Worm (Caenorhabditis elegans) whole organism, early embryonic: ENCODE data around the gene srab-3.

Source experiments
- B0310.2 ChIP-seq: sonication (generic microtip); optimal IDR thresholded peaks from 2 replicates; lab custom pipeline; 2016; ENCODE audit warnings: mild to moderate bottlenecking, missing genetic modification characterization, missing compliant biosample characterization
- F13C5.2 ChIP-seq: sonication (generic microtip); optimal IDR thresholded peaks from 2 replicates; lab custom pipeline; 2017; ENCODE audit warnings: mild to moderate bottlenecking, missing genetic modification characterization, inconsistent platforms, missing compliant biosample characterization
- aly-1 ChIP-seq: sonication (generic microtip); optimal IDR thresholded peaks from 2 replicates; lab custom pipeline; 2016; ENCODE audit warnings: missing genetic modification characterization, missing compliant biosample characterization
- ama-1 ChIP-seq: fragments of 150-350 bp; optimal IDR thresholded peaks from 2 replicates; lab custom pipeline; 2014
- ceh-13 ChIP-seq: fragments of 200-800 bp; sonication (Bioruptor generic); optimal IDR thresholded peaks from 2 replicates; lab custom pipeline; 2018; ENCODE audit warnings: mild to moderate bottlenecking, missing genetic modification characterization, missing compliant biosample characterization
- ceh-36 ChIP-seq: sonication (generic microtip); optimal IDR thresholded peaks from 2 replicates; lab custom pipeline; 2016; ENCODE audit warnings: missing genetic modification characterization, inconsistent platforms, missing compliant biosample characterization
- ets-7 ChIP-seq: sonication (generic microtip); optimal IDR thresholded peaks from 2 replicates; lab custom pipeline; 2016; ENCODE audit warnings: missing genotype, missing genetic modification characterization, missing compliant biosample characterization
- flt-1 ChIP-seq: fragments of 200-800 bp; sonication (Bioruptor generic); IDR thresholded peaks from 2 replicates; pipeline ENCODE4 v1.3.6; 2022; ENCODE audit warnings: missing genetic modification characterization, missing compliant biosample characterization
- hmbx-1 ChIP-seq: sonication (generic microtip); optimal IDR thresholded peaks from 2 replicates; lab custom pipeline; 2016; ENCODE audit warnings: mild to moderate bottlenecking, missing genetic modification characterization, missing compliant biosample characterization
- hmg-4 ChIP-seq: fragments of 200-800 bp; sonication (Bioruptor generic); optimal IDR thresholded peaks from 2 replicates; lab custom pipeline; 2018; ENCODE audit warnings: mild to moderate bottlenecking, missing genetic modification characterization, missing compliant biosample characterization
- hnd-1 ChIP-seq: sonication (generic microtip); optimal IDR thresholded peaks from 2 replicates; lab custom pipeline; 2016; ENCODE audit warnings: missing genetic modification characterization, missing compliant biosample characterization
- pes-1 ChIP-seq: fragments of 200-800 bp; sonication (Bioruptor generic); IDR thresholded peaks from 2 replicates; pipeline ENCODE4 v1.3.6; 2022; ENCODE audit warnings: missing genetic modification reagents, missing genetic modification characterization, missing compliant biosample characterization
- scrt-1 ChIP-seq: fragments of 200-800 bp; sonication (Bioruptor generic); IDR thresholded peaks from 2 replicates; pipeline ENCODE4 v1.3.6; 2022; ENCODE audit warnings: missing genetic modification characterization, missing compliant biosample characterization
- sea-1 ChIP-seq: fragments of 200-800 bp; sonication (Bioruptor generic); conservative IDR thresholded peaks from 2 replicates; pipeline ENCODE4 v1.3.6; 2022; ENCODE audit warnings: missing genetic modification characterization, missing compliant biosample characterization
- tbx-11 ChIP-seq: fragments of 200-800 bp; sonication (Bioruptor generic); IDR thresholded peaks from 2 replicates; pipeline ENCODE4 v1.3.6; 2022; ENCODE audit warnings: missing genetic modification characterization, missing compliant biosample characterization
- tbx-37 ChIP-seq: fragments of 200-800 bp; sonication (Bioruptor generic); conservative IDR thresholded peaks from 2 replicates; pipeline ENCODE4 v1.3.6; 2022; ENCODE audit warnings: missing genetic modification reagents, missing genetic modification characterization, missing compliant biosample characterization
- tra-4 ChIP-seq: sonication (generic microtip); optimal IDR thresholded peaks from 2 replicates; lab custom pipeline; 2017; ENCODE audit warnings: missing genetic modification characterization, missing compliant biosample characterization

Gene srab-3

DNA sequence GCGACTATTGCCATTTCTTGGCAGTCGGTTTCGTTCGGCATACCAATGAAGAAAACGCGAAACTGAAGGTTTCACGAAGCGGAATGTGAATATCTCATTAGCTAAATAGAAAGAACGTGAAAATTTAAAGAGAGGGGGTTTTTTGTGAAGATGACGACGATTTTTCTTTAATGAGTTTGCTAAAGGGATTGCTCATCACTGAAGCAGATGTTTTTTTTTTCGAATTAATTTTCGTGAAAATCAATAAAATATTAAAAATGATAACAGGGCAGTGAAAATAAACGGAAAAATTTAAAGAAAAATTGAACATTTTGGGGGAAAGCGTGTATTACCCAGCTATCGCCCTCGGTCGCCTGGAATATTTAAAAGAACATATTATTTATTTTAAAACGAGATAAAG lies at the start of gene srab-3:
Gene srab-3 (minus strand): TSS at position 101 of the 400 bp plus-strand sequence.
- TF ChIP-seq B0310.2 (tag; lab: Kevin White, UChicago), result no peak
- no peak for TF ChIP-seq ceh-13 (GFP tag; lab: Kevin White, UChicago)
- no peak for TF ChIP-seq tbx-37 (GFP tag; lab: Robert Waterston, UW)
- no peak for TF ChIP-seq hnd-1
- TF ChIP-seq pes-1 (GFP tag; lab: Robert Waterston, UW), result no peak
- TF ChIP-seq flt-1 (GFP tag; lab: Robert Waterston, UW), result no peak
- TF ChIP-seq scrt-1 (GFP tag; lab: Robert Waterston, UW), result no peak
- TF ChIP-seq hmbx-1, result no peak
- no peak for TF ChIP-seq ets-7 (tag; lab: Kevin White, UChicago)
- TF ChIP-seq tra-4 (tag; lab: Kevin White, UChicago), result no peak

DNA sequence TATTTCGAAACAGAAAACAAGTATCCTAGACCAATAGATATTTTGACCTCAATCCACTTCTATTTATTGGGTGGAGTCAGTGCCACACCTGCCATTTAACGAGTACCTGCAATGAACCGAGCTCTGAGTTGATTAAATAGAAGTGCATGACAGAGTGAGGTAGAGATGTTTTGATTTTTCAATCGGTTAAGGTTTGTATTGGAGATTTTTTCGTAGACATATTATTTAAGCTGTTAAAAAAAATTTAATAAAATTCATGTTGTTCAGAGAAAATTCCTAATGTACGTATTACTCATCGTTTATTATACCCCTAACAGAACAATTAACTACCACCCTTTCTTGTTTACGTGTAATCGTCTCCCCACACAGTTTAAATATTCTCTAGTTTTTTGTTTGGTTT lies 47.8 kb upstream of the srab-3 start, which contains the start of gene srx-38:
Gene srx-38 (minus strand): TSS at position 101 of the 400 bp plus-strand sequence.
- no peak for TF ChIP-seq ama-1 (lab: Kevin White, UChicago)
- no peak for TF ChIP-seq tra-4 (tag; lab: Kevin White, UChicago)
- TF ChIP-seq sea-1 (GFP tag; lab: Robert Waterston, UW), result no peak
- no peak for TF ChIP-seq pes-1 (GFP tag; lab: Robert Waterston, UW)
- TF ChIP-seq B0310.2 (tag; lab: Kevin White, UChicago), result no peak

DNA sequence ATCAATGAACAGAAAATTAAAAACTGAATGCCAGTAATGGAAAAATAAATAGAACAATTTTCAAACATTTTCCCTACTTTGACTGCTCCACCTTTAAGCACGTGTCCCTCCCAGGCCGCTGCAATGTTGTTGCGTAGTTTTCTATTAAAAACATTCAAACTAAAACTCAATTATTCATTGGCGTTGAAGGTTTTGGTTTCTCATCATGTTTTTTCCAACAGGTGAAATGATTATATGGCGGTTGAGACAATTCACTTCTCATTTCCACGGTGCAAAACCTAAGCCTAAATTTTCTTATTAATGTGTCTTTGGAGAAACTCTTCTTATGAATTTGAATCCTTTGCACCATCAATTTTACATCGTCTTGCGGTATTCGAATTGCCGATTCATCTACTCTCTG lies 43.2 kb upstream of the srab-3 start, which contains the start of gene srh-130:
Gene srh-130 (plus strand): TSS at position 301 of the 400 bp plus-strand sequence.
- TF ChIP-seq ama-1 (lab: Kevin White, UChicago), result no peak
- no peak for TF ChIP-seq pes-1 (GFP tag; lab: Robert Waterston, UW)
- no peak for TF ChIP-seq tra-4 (tag; lab: Kevin White, UChicago)
- no peak for TF ChIP-seq scrt-1 (GFP tag; lab: Robert Waterston, UW)
- TF ChIP-seq B0310.2 (tag; lab: Kevin White, UChicago), result no peak
- TF ChIP-seq sea-1 (GFP tag; lab: Robert Waterston, UW), result no peak
- TF ChIP-seq hmbx-1, result no peak
- TF ChIP-seq ets-7 (tag; lab: Kevin White, UChicago), result no peak
- no peak for TF ChIP-seq flt-1 (GFP tag; lab: Robert Waterston, UW)
- TF ChIP-seq hmg-4, result no peak
- TF ChIP-seq aly-1 (tag; lab: Kevin White, UChicago), result no peak
- TF ChIP-seq ceh-36, result no peak

DNA sequence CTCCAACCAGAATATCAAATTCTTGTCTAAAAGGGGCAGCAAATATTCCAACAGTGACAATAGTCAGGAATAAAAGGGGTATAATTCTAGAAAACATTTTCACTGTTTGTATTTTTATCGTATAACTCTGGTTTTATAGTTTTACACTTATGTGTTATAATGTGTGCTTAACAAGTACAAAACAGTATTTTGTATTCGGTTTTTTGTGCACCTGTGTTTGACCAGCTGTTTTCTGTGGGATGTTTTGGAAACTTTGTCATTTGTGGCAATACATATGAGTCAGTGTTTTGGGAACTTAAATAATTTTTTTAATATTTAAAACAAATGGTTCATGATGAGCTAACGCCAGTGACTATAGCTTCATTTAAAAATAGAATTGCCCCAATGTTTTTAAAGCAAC lies 38.7 kb upstream of the srab-3 start, which contains the start of gene F14F9.6:
Gene F14F9.6 (minus strand): TSS at position 101 of the 400 bp plus-strand sequence.
- TF ChIP-seq hmbx-1, result no peak
- no peak for TF ChIP-seq B0310.2 (tag; lab: Kevin White, UChicago)
- TF ChIP-seq aly-1 (tag; lab: Kevin White, UChicago), result no peak
- no peak for TF ChIP-seq ets-7 (tag; lab: Kevin White, UChicago)
- TF ChIP-seq ama-1 (lab: Kevin White, UChicago), result no peak
- TF ChIP-seq tra-4 (tag; lab: Kevin White, UChicago), result no peak
- TF ChIP-seq hnd-1, result no peak
- TF ChIP-seq hmg-4, result no peak
- no peak for TF ChIP-seq pes-1 (GFP tag; lab: Robert Waterston, UW)
- no peak for TF ChIP-seq F13C5.2 (tag; lab: Kevin White, UChicago)
- no peak for TF ChIP-seq flt-1 (GFP tag; lab: Robert Waterston, UW)
- no peak for TF ChIP-seq ceh-13 (GFP tag; lab: Kevin White, UChicago)
- TF ChIP-seq ceh-36, result no peak
- no peak for TF ChIP-seq sea-1 (GFP tag; lab: Robert Waterston, UW)
- no peak for TF ChIP-seq tbx-37 (GFP tag; lab: Robert Waterston, UW)
- TF ChIP-seq tbx-11 (GFP tag; lab: Robert Waterston, UW), result no peak
- TF ChIP-seq scrt-1 (GFP tag; lab: Robert Waterston, UW), result no peak

DNA sequence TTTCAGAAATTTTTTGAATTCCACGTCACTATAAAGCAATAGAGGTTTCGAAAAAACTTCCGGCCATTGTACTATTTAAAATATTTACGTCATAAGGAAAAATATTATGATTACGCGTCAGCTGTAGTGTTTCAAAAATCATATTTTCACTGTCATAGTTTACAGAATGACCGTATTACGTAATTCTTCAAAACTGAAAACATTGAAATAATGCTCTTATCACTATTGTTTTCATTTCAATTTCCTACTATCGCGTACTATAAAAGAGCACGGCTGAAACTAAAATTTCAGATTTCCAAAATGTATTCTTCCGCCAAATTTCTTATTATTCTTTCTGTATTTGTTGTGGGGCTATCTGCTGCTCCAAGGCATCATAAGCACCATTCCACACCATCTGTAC lies 36.8 kb upstream of the srab-3 start, which contains the start of gene F14F9.2:
Gene F14F9.2 (plus strand): TSS at position 301 of the 400 bp plus-strand sequence.
- no peak for TF ChIP-seq ama-1 (lab: Kevin White, UChicago)

DNA sequence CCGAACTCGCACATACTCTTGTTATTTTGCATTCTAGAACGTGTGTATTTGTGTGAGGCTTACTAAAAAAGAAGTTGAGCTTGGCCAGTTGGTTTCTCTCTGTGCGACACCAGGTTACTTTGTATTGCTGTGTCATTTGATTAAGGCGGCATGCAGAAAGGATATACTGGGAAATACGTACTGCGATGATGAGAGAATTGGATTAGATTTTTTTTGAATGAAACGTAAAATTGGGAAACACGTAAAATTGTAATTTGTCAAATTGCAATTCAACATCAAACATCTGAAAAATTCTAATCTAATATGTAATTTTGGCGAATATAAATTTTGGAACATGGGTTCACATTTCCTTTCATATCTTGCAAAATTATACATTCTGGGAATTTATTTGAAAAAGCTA lies 36.1 kb upstream of the srab-3 start, which contains the start of gene srh-129:
Gene srh-129 (minus strand): TSS at position 101 of the 400 bp plus-strand sequence.
- TF ChIP-seq ceh-13 (GFP tag; lab: Kevin White, UChicago), result no peak
- no peak for TF ChIP-seq scrt-1 (GFP tag; lab: Robert Waterston, UW)
- no peak for TF ChIP-seq flt-1 (GFP tag; lab: Robert Waterston, UW)

DNA sequence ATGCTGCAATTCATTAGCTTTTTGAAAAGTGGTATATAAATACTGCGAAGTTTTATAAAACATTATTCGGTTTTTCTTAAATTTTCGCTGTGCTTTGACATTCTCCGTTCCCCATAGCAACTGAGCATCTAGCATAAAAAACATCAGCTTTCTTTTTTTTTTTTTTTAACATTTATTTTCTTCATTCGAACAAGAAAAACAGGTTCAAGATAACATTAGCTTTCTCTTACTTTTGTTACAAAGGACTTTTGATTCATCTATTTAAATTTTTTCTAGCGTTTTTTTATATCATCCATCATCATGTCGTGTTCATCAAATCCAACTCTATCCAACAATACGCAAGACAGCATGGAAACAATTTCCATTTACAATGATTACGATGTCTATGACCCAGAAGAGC lies 30.2 kb upstream of the srab-3 start, which contains the start of gene F14F9.3:
Gene F14F9.3 (plus strand): TSS at position 301 of the 400 bp plus-strand sequence.
- TF ChIP-seq sea-1 (GFP tag; lab: Robert Waterston, UW) (no peak), pes-1 (GFP tag; lab: Robert Waterston, UW) (no peak), ceh-36 (no peak), hmbx-1 (no peak), ets-7 (tag; lab: Kevin White, UChicago) (no peak), flt-1 (GFP tag; lab: Robert Waterston, UW) (no peak), ama-1 (lab: Kevin White, UChicago) (no peak), tra-4 (tag; lab: Kevin White, UChicago) (no peak), hnd-1 (no peak)

DNA sequence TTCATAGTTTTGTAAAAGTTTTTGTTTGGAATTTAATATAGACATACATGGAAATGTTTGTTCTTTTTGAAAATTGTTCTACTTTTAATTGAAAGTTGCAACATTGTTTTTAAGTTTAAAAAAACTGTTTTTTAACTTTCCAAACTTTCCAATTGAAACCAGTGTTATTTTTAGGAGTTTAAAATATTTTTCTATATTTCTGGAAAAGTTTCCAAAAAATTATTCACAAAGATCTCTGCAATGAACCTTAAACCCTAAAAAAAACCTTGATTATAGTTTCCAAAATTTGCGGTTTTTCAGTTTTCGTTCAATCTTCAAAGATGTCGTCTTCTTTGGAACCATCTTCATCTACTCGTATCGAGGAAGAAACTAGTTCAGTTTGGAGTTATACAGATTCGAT lies 24.7 kb upstream of the srab-3 start, which contains the start of gene F14F9.4:
Gene F14F9.4 (plus strand): TSS at position 301 of the 400 bp plus-strand sequence.
- TF ChIP-seq ceh-36 (no peak), hmbx-1 (no peak), hmg-4 (no peak), ets-7 (tag; lab: Kevin White, UChicago) (no peak), scrt-1 (GFP tag; lab: Robert Waterston, UW) (no peak), hnd-1 (no peak), aly-1 (tag; lab: Kevin White, UChicago) (no peak), ceh-13 (GFP tag; lab: Kevin White, UChicago) (no peak), pes-1 (GFP tag; lab: Robert Waterston, UW) (no peak), tbx-11 (GFP tag; lab: Robert Waterston, UW) (no peak)
